Fruit fly (Drosophila melanogaster) whole organism, embryonic: Measurements from ENCODE around the gene CG17562.

ENCODE experiments used
- Antp ChIP-seq: fragments of 200-800 bp; sonication (Bioruptor generic); optimal IDR thresholded peaks from 3 replicates; lab custom pipeline; 2016; ENCODE audit warnings: missing biosample characterization, missing genetic modification characterization
- CG13287 ChIP-seq: fragments of 200-800 bp; sonication (Bioruptor generic); IDR thresholded peaks from 2 replicates; pipeline ENCODE4 v1.3.6; 2022; ENCODE audit warnings: missing biosample characterization, missing genetic modification characterization; ENCODE audit not compliant: partially characterized antibody
- CG14050 ChIP-seq: fragments of 200-800 bp; sonication (Bioruptor generic); IDR thresholded peaks from 3 replicates; pipeline ENCODE4 v1.3.6; 2022; ENCODE audit warnings: missing biosample characterization, missing genetic modification characterization
- CG14710 ChIP-seq: fragments of 200-800 bp; sonication (Bioruptor generic); optimal IDR thresholded peaks from 3 replicates; lab custom pipeline; 2019; ENCODE audit warnings: missing biosample characterization, mild to moderate bottlenecking, missing genetic modification characterization, moderate library complexity
- CG1529 ChIP-seq: fragments of 200-800 bp; sonication (Bioruptor generic); optimal IDR thresholded peaks from 3 replicates; lab custom pipeline; 2018; ENCODE audit warnings: missing biosample characterization, missing genetic modification characterization
- CG16813 ChIP-seq: fragments of 200-800 bp; sonication (Bioruptor generic); IDR thresholded peaks from 3 replicates; pipeline ENCODE4 v1.3.6; 2022; ENCODE audit warnings: missing biosample characterization, missing genetic modification characterization; ENCODE audit not compliant: partially characterized antibody
- CG17186 ChIP-seq: fragments of 200-800 bp; sonication (Bioruptor generic); optimal IDR thresholded peaks from 3 replicates; lab custom pipeline; 2017; ENCODE audit warnings: missing biosample characterization, missing genetic modification reagents, missing genetic modification characterization
- CG1832 ChIP-seq: fragments of 200-800 bp; sonication (Bioruptor generic); optimal IDR thresholded peaks from 2 replicates; lab custom pipeline; 2017; ENCODE audit warnings: missing biosample characterization, mild to moderate bottlenecking, missing genetic modification characterization, inconsistent platforms
- CG18764 ChIP-seq: fragments of 200-800 bp; sonication (Bioruptor generic); optimal IDR thresholded peaks from 3 replicates; lab custom pipeline; 2016; ENCODE audit warnings: missing biosample characterization, missing genetic modification characterization
- CG2199 ChIP-seq: fragments of 200-800 bp; sonication (Bioruptor generic); IDR thresholded peaks from 3 replicates; pipeline ENCODE4 v1.3.6; 2022; ENCODE audit warnings: missing biosample characterization, missing genetic modification characterization
- CG32532 ChIP-seq: fragments of 200-800 bp; sonication (Bioruptor generic); IDR thresholded peaks from 2 replicates; pipeline ENCODE4 v1.3.6; 2022; ENCODE audit warnings: missing biosample characterization, missing genetic modification characterization
- CG3995 ChIP-seq: fragments of 200-800 bp; sonication (Bioruptor generic); optimal IDR thresholded peaks from 3 replicates; lab custom pipeline; 2016; ENCODE audit warnings: missing biosample characterization, missing genetic modification characterization
- CG43689 ChIP-seq: fragments of 200-800 bp; sonication (Bioruptor generic); IDR thresholded peaks from 2 replicates; pipeline ENCODE4 v1.3.6; 2022; ENCODE audit warnings: missing biosample characterization, missing genetic modification characterization
- CG7271 ChIP-seq: fragments of 200-800 bp; sonication (Bioruptor generic); optimal IDR thresholded peaks from 2 replicates; lab custom pipeline; 2018; ENCODE audit warnings: missing biosample characterization, mild to moderate bottlenecking, missing genetic modification characterization, moderate library complexity
- CG7963 ChIP-seq: fragments of 200-800 bp; sonication (Bioruptor generic); IDR thresholded peaks from 3 replicates; pipeline ENCODE4 v1.3.6; 2022; ENCODE audit warnings: missing biosample characterization, missing genetic modification characterization; ENCODE audit not compliant: partially characterized antibody
- CG8089 ChIP-seq: fragments of 200-800 bp; sonication (Bioruptor generic); optimal IDR thresholded peaks from 3 replicates; lab custom pipeline; 2016; ENCODE audit warnings: missing biosample characterization, missing genetic modification characterization
- CG9817 ChIP-seq: fragments of 200-800 bp; sonication (Bioruptor generic); optimal IDR thresholded peaks from 2 replicates; lab custom pipeline; 2018; ENCODE audit warnings: missing biosample characterization, mild to moderate bottlenecking, missing genetic modification characterization, moderate library complexity
- D ChIP-seq, 2 experiments: fragments of 200-800 bp in 1 of 2; fragments of >200 bp in 1 of 2; sonication (Bioruptor generic) in 1 of 2; optimal IDR thresholded peaks; 2 replicates in 1 of 2; 3 replicates in 1 of 2; lab custom pipeline; 2017; ENCODE audit warnings: mild to moderate bottlenecking in 1 of 2, missing biosample characterization in 1 of 2, missing genetic modification characterization in 1 of 2, missing genetic modification reagents in 1 of 2
- Dip2 ChIP-seq: fragments of 200-800 bp; sonication (Bioruptor generic); IDR thresholded peaks from 2 replicates; pipeline ENCODE4 v1.3.6; 2022; ENCODE audit warnings: missing biosample characterization, missing genetic modification characterization
- Dp ChIP-seq: fragments of 200-800 bp; sonication (Bioruptor generic); optimal IDR thresholded peaks from 2 replicates; lab custom pipeline; 2018; ENCODE audit warnings: missing biosample characterization, mild to moderate bottlenecking, missing genetic modification characterization, moderate library complexity
- Drgx ChIP-seq: fragments of 200-800 bp; sonication (Bioruptor generic); IDR thresholded peaks from 2 replicates; pipeline ENCODE4 v1.3.6; 2022; ENCODE audit warnings: missing biosample characterization, missing genetic modification characterization
- Gug ChIP-seq: fragments of 200-800 bp; sonication (Bioruptor generic); IDR thresholded peaks from 4 replicates; pipeline ENCODE4 v1.3.6; 2022; ENCODE audit warnings: missing biosample characterization, missing genetic modification characterization
- HLH4C ChIP-seq: fragments of 200-800 bp; sonication (Bioruptor generic); IDR thresholded peaks from 3 replicates; pipeline ENCODE4 v1.3.6; 2022; ENCODE audit warnings: missing biosample characterization, missing genetic modification characterization; ENCODE audit not compliant: partially characterized antibody
- HLH54F ChIP-seq: fragments of 200-800 bp; sonication (Bioruptor generic); optimal IDR thresholded peaks from 3 replicates; lab custom pipeline; 2016; ENCODE audit warnings: missing biosample characterization, missing genetic modification characterization
- HmgZ ChIP-seq: fragments of 200-800 bp; sonication (Bioruptor generic); optimal IDR thresholded peaks from 2 replicates; lab custom pipeline; 2018; ENCODE audit warnings: missing biosample characterization, mild to moderate bottlenecking, missing genetic modification characterization
- Lpt ChIP-seq: fragments of >200 bp; optimal IDR thresholded peaks from 2 replicates; lab custom pipeline; 2018; ENCODE audit warnings: missing biosample characterization, missing genetic modification characterization
- Nf-YB ChIP-seq: fragments of 200-800 bp; sonication (Bioruptor generic); optimal IDR thresholded peaks from 3 replicates; lab custom pipeline; 2019; ENCODE audit warnings: missing biosample characterization, mild to moderate bottlenecking, missing genetic modification characterization, moderate library complexity
- Pdp1 ChIP-seq, 2 experiments: fragments of 200-800 bp; sonication (Bioruptor generic); optimal IDR thresholded peaks; 3 replicates each; lab custom pipeline; 2016; ENCODE audit warnings: missing biosample characterization in 2 of 2, missing genetic modification characterization in 2 of 2, mild to moderate bottlenecking in 1 of 2, moderate library complexity in 1 of 2
- Sox102F ChIP-seq: fragments of 200-800 bp; sonication (Bioruptor generic); optimal IDR thresholded peaks from 2 replicates; lab custom pipeline; 2018; ENCODE audit warnings: missing biosample characterization, mild to moderate bottlenecking, missing genetic modification characterization, moderate library complexity
- Sry-δ ChIP-seq: fragments of 200-800 bp; sonication (Bioruptor generic); optimal IDR thresholded peaks from 2 replicates; lab custom pipeline; 2016; ENCODE audit warnings: missing biosample characterization, missing genetic modification characterization
- Taf1 ChIP-seq: fragments of 200-800 bp; sonication (Bioruptor generic); IDR thresholded peaks from 2 replicates; pipeline ENCODE4 v1.3.6; 2022; ENCODE audit warnings: missing biosample characterization, missing genetic modification characterization
- Usf ChIP-seq: fragments of 200-800 bp; sonication (Bioruptor generic); optimal IDR thresholded peaks from 2 replicates; lab custom pipeline; 2017; ENCODE audit warnings: missing genotype, missing biosample characterization, missing genetic modification characterization
- ato ChIP-seq: fragments of 200-800 bp; sonication (Bioruptor generic); IDR thresholded peaks from 2 replicates; pipeline ENCODE4 v1.3.6; 2022; ENCODE audit warnings: missing biosample characterization, missing genetic modification characterization; ENCODE audit not compliant: partially characterized antibody
- bab2 ChIP-seq: fragments of 200-800 bp; sonication (Bioruptor generic); optimal IDR thresholded peaks from 2 replicates; lab custom pipeline; 2016; ENCODE audit warnings: missing biosample characterization, missing genetic modification characterization
- chinmo ChIP-seq: fragments of 200-800 bp; sonication (Bioruptor generic); IDR thresholded peaks from 4 replicates; pipeline ENCODE4 v1.3.6; 2022; ENCODE audit warnings: missing biosample characterization, missing genetic modification characterization; ENCODE audit not compliant: partially characterized antibody
- danr ChIP-seq: fragments of 200-800 bp; sonication (Bioruptor generic); IDR thresholded peaks from 2 replicates; pipeline ENCODE4 v1.3.6; 2022; ENCODE audit warnings: missing biosample characterization, missing genetic modification characterization
- dm ChIP-seq: fragments of 200-800 bp; sonication (Bioruptor generic); optimal IDR thresholded peaks from 3 replicates; lab custom pipeline; 2016; ENCODE audit warnings: missing biosample characterization, missing genetic modification characterization
- en ChIP-seq: fragments of 200-800 bp; sonication (Bioruptor generic); optimal IDR thresholded peaks from 2 replicates; lab custom pipeline; 2016; ENCODE audit warnings: missing biosample characterization, missing genetic modification characterization
- gro ChIP-seq: fragments of 200-800 bp; sonication (Bioruptor generic); optimal IDR thresholded peaks from 2 replicates; lab custom pipeline; 2016; ENCODE audit warnings: missing biosample characterization, missing genetic modification characterization
- inv ChIP-seq: fragments of 200-800 bp; sonication (Bioruptor generic); IDR thresholded peaks from 2 replicates; pipeline ENCODE4 v1.3.6; 2022; ENCODE audit warnings: missing biosample characterization, missing genetic modification characterization; ENCODE audit not compliant: partially characterized antibody
- ken ChIP-seq: fragments of 200-800 bp; sonication (Bioruptor generic); IDR thresholded peaks from 3 replicates; pipeline ENCODE4 v1.3.6; 2022; ENCODE audit warnings: missing biosample characterization, missing genetic modification characterization
- lbe ChIP-seq: fragments of 200-800 bp; sonication (Bioruptor generic); optimal IDR thresholded peaks from 2 replicates; lab custom pipeline; 2016; ENCODE audit warnings: missing biosample characterization, mild to moderate bottlenecking, missing genetic modification characterization
- luna ChIP-seq: fragments of 200-800 bp; sonication (Bioruptor generic); optimal IDR thresholded peaks from 2 replicates; lab custom pipeline; 2016; ENCODE audit warnings: missing biosample characterization, missing genetic modification characterization
- nerfin-1 ChIP-seq: fragments of 200-800 bp; sonication (Bioruptor generic); optimal IDR thresholded peaks from 3 replicates; lab custom pipeline; 2019; ENCODE audit warnings: missing biosample characterization, mild to moderate bottlenecking, missing genetic modification characterization, moderate library complexity
- phol ChIP-seq: fragments of 200-800 bp; sonication (Bioruptor generic); optimal IDR thresholded peaks from 3 replicates; lab custom pipeline; 2018; ENCODE audit warnings: missing biosample characterization, mild to moderate bottlenecking, missing genetic modification characterization, moderate library complexity
- run ChIP-seq: fragments of 200-800 bp; sonication (Bioruptor generic); optimal IDR thresholded peaks from 3 replicates; lab custom pipeline; 2018; ENCODE audit warnings: missing biosample characterization, mild to moderate bottlenecking, missing genetic modification characterization
- seq ChIP-seq: fragments of 200-800 bp; sonication (Bioruptor generic); IDR thresholded peaks from 2 replicates; pipeline ENCODE4 v1.3.6; 2022; ENCODE audit warnings: missing biosample characterization, missing genetic modification characterization
- trem ChIP-seq: fragments of 200-800 bp; optimal IDR thresholded peaks from 3 replicates; lab custom pipeline; 2019; ENCODE audit warnings: missing biosample characterization, mild to moderate bottlenecking, missing genetic modification characterization, moderate library complexity
- usp ChIP-seq: fragments of >200 bp; optimal IDR thresholded peaks from 2 replicates; lab custom pipeline; 2017; ENCODE audit warnings: missing biosample characterization, missing genetic modification characterization
- wor ChIP-seq: fragments of 200-800 bp; sonication (Bioruptor generic); IDR thresholded peaks from 2 replicates; pipeline ENCODE4 v1.3.6; 2022; ENCODE audit warnings: missing biosample characterization, missing genetic modification characterization

Gene CG17562

DNA sequence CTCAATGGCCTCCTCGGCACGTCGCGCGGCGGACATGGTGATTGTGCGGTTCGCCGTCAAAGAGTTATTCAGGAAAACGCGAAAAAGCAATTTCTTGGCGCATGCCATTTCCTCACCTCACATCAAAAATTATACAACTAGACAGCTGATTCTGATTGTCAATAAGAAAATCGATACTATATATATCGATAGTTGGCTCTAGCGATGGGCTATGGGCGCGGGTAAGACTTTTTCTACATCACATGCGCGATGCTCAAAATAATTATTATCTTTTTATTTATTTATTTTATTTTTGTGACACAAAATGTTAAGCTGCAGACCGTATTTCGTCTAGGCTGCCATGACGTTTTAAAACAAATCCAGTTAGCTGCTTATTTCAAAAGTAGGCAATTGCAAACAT lies 868 bp upstream of the CG17562 start, which contains the start of gene CG10340:
Gene CG10340, minus strand, starts transcription at position 151 of the 400 bp plus-strand sequence.
- TF ChIP-seq Lpt (GFP tag; lab: Kevin White, UChicago) (no peak), CG18764 (GFP tag; lab: Kevin White, UChicago) (peak; percentile 3), CG1529 (GFP tag; lab: Kevin White, UChicago) (no peak), danr (no peak), ato (GFP tag; lab: Robert Waterston, UW) (peak; percentile 63), HLH4C (GFP tag; lab: Robert Waterston, UW) (peak; percentile 79), Antp (no peak), ken (GFP tag; lab: Robert Waterston, UW) (no peak), CG3995 (GFP tag; lab: Kevin White, UChicago) (peak; percentile 60), luna (GFP tag; lab: Kevin White, UChicago) (no peak), Sry-δ (peak; percentile 81), Nf-YB (no peak), gro (no peak), nerfin-1 (no peak), trem (tag; lab: Kevin White, UChicago) (peak; percentile 47), Pdp1 (GFP tag; optimal IDR thresholded peaks at IDR 0.05; lab: Kevin White, UChicago) (peak in 1 of 2 experiments; percentile 99), CG17186 (peak; percentile 69), CG32532 (GFP tag; lab: Robert Waterston, UW) (0 out of 2 replicates have a peak, but pooled peaks have one; percentile 39), dm (GFP tag; lab: Kevin White, UChicago) (peak; percentile 41), Sox102F (no peak), HLH54F (GFP tag; lab: Kevin White, UChicago) (no peak), CG8089 (GFP tag; lab: Kevin White, UChicago) (no peak), lbe (GFP tag; lab: Kevin White, UChicago) (no peak), CG7963 (GFP tag; lab: Robert Waterston, UW) (peak; percentile 53; the same call in 1 of the 3 replicates), CG43689 (GFP tag; lab: Robert Waterston, UW) (no peak), chinmo (GFP tag; lab: Robert Waterston, UW) (0 out of 4 replicates have a peak, but pooled peaks have one; percentile 64), Drgx (no peak), Gug (GFP tag; lab: Robert Waterston, UW) (peak; percentile 25; the same call in 1 of the 4 replicates), Usf (no peak), seq (GFP tag; lab: Robert Waterston, UW) (no peak), run (tag; lab: Kevin White, UChicago) (no peak), CG14050 (GFP tag; lab: Robert Waterston, UW) (0 out of 3 replicates have a peak, but pooled peaks have one; percentile 21), Dip2 (GFP tag; lab: Robert Waterston, UW) (no peak), CG1832 (GFP tag; lab: Kevin White, UChicago) (no peak), CG7271 (tag; lab: Kevin White, UChicago) (no peak), phol (tag; lab: Kevin White, UChicago) (peak; percentile 15), en (GFP tag; lab: Kevin White, UChicago) (no peak), D (optimal IDR thresholded peaks at IDR 0.05; lab: Kevin White, UChicago) (no peak), D (GFP tag; optimal IDR thresholded peaks at IDR 0.05; lab: Kevin White, UChicago) (no peak), Taf1 (no peak), CG13287 (GFP tag; lab: Robert Waterston, UW) (peak; percentile 87), wor (GFP tag; lab: Robert Waterston, UW) (no peak), inv (GFP tag; lab: Robert Waterston, UW) (peak; percentile 66), CG2199 (GFP tag; lab: Robert Waterston, UW) (no peak), CG9817 (tag; lab: Kevin White, UChicago) (no peak), Dp (GFP tag; lab: Kevin White, UChicago) (peak; percentile 78), CG16813 (peak; percentile 80), CG14710 (peak; percentile 51), usp (GFP tag; lab: Kevin White, UChicago) (no peak), bab2 (GFP tag; lab: Kevin White, UChicago) (no peak), HmgZ (peak; percentile 6)
